Fruit fly (Drosophila melanogaster): ENCODE results near the gene Mks1.

Gene Mks1

DNA sequence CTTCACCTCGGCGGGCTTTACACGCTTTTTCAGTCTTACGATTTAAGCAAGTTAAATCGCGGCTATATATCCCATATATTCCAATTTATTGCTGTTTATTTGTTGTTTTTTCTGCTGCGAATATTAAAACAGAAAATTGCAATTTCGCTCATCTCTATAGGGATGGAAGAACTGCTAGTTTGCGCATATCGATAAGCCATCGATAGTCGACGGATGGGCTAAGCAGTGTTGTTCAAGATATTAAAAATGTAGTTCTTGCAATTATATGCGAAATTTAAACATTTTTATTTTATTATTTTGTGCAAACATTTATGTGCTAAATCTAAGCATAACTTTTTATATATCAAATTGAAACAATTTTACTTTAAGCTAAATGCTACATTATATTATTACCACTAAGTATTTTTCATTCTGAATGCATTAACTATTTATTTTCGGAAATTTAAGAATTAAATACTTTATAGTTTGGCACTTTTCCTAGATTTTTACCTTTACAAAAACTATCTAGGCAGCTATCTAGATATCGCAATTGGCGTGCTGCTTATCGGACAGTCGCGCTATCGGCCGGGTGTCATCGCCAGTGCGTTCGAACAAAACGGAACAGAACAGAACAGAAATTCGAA, 33.4 kb downstream of the Mks1 start, which contains the start of the genes Rab40 and CG42258:
Rab40 (minus strand) TSS at position 177 of the 623 bp plus-strand sequence.
CG42258 (plus strand) TSS at position 593 of the 623 bp plus-strand sequence.
- TF ChIP-seq foxo (GFP tag; optimal IDR thresholded peaks at IDR 0.05) (peak in 1 of 2 experiments; percentile 69), brk (GFP tag; optimal IDR thresholded peaks at IDR 0.05) (peak; percentile 8), Vsx2 (GFP tag; optimal IDR thresholded peaks at IDR 0.05; ENCODE audit: partially characterized antibody) (no peak), sage (GFP tag; optimal IDR thresholded peaks at IDR 0.05) (no peak), CG9705 (GFP tag; optimal IDR thresholded peaks at IDR 0.05) (peak; percentile 17), fru (GFP tag; optimal IDR thresholded peaks at IDR 0.05) (peak; percentile 54), rgr (GFP tag; optimal IDR thresholded peaks at IDR 0.05) (peak; percentile 47), CrebA (GFP tag; optimal IDR thresholded peaks at IDR 0.05; ENCODE audit: borderline replicate concordance) (no peak), jim (GFP tag; optimal IDR thresholded peaks at IDR 0.05) (no peak), Sp1 (GFP tag; optimal IDR thresholded peaks at IDR 0.05) (peak; percentile 13), Jra (GFP tag; optimal IDR thresholded peaks at IDR 0.05) (peak; percentile 25), dsf (GFP tag; optimal IDR thresholded peaks at IDR 0.05; ENCODE audit: borderline replicate concordance) (peak; percentile 36), Dif (GFP tag; optimal IDR thresholded peaks at IDR 0.05; ENCODE audit: partially characterized antibody) (no peak), Hr78 (GFP tag; optimal IDR thresholded peaks at IDR 0.05) (no peak), dl (GFP tag; optimal IDR thresholded peaks at IDR 0.05; ENCODE audit: insufficient read depth in 1 of 2, partially characterized antibody in 2 of 2) (no peak), CG32264 (GFP tag; optimal IDR thresholded peaks at IDR 0.05) (no peak), Rel (GFP tag; optimal IDR thresholded peaks at IDR 0.05) (no peak), Rel (tag; optimal IDR thresholded peaks at IDR 0.05) (no peak), GATAd (GFP tag; optimal IDR thresholded peaks at IDR 0.05) (peak; percentile 50), pan (optimal IDR thresholded peaks at IDR 0.05) (no peak), woc (GFP tag; optimal IDR thresholded peaks at IDR 0.05) (peak; percentile 59), Hr83 (GFP tag; optimal IDR thresholded peaks at IDR 0.05; ENCODE audit: poor library complexity, severe bottlenecking) (peak; percentile 33), Dfd (GFP tag; optimal IDR thresholded peaks at IDR 0.05) (no peak), sv (GFP tag; optimal IDR thresholded peaks at IDR 0.05) (peak; percentile 53), usp (GFP tag; optimal IDR thresholded peaks at IDR 0.05) (no peak), HLH106 (tag; optimal IDR thresholded peaks at IDR 0.05) (peak; percentile 50), OdsH (GFP tag; optimal IDR thresholded peaks at IDR 0.05) (no peak), lola (GFP tag; optimal IDR thresholded peaks at IDR 0.05) (no peak), ey (GFP tag; optimal IDR thresholded peaks at IDR 0.05) (peak; percentile 49), psq (GFP tag; optimal IDR thresholded peaks at IDR 0.05) (peak; percentile 44), h (GFP tag; optimal IDR thresholded peaks at IDR 0.05) (peak; percentile 42), Mio (GFP tag; optimal IDR thresholded peaks at IDR 0.05) (no peak), tai (GFP tag; optimal IDR thresholded peaks at IDR 0.05) (peak; percentile 39), dmrt93B (GFP tag; optimal IDR thresholded peaks at IDR 0.05) (no peak), Abd-B (GFP tag; optimal IDR thresholded peaks at IDR 0.05) (no peak), Hnf4 (GFP tag; optimal IDR thresholded peaks at IDR 0.05) (peak; percentile 54), Myc (optimal IDR thresholded peaks at IDR 0.05) (peak; percentile 10), br (GFP tag; optimal IDR thresholded peaks at IDR 0.05) (no peak), N (GFP tag; optimal IDR thresholded peaks at IDR 0.05) (no peak)

DNA sequence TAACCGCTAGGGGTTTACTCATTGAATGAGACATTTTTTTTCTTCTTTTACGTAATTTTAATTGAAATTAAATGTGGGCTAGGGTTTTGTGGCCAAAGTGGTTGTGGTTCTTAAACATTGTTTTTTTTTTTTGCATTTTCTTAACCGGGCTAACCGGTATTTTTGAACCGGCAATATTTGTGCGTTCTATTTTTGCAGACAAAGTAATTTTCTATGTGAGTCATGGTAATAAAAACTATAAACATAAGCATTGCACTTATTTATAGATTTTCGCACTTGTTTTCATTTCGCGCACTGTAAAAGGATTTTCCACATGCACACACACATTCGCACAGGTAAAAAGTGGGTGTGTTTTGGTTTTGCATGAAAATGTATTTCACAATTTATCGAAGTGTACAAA, 34.2 kb downstream of the Mks1 start:
- TF ChIP-seq Abd-B (GFP tag; optimal IDR thresholded peaks at IDR 0.05) (no peak), Mio (GFP tag; optimal IDR thresholded peaks at IDR 0.05) (no peak), Myc (optimal IDR thresholded peaks at IDR 0.05) (no peak), ey (GFP tag; optimal IDR thresholded peaks at IDR 0.05) (no peak), Dif (GFP tag; optimal IDR thresholded peaks at IDR 0.05; ENCODE audit: partially characterized antibody) (no peak)
